Fruit fly (Drosophila melanogaster): ENCODE measurements around the gene CG13465.

CG13465 gene

DNA sequence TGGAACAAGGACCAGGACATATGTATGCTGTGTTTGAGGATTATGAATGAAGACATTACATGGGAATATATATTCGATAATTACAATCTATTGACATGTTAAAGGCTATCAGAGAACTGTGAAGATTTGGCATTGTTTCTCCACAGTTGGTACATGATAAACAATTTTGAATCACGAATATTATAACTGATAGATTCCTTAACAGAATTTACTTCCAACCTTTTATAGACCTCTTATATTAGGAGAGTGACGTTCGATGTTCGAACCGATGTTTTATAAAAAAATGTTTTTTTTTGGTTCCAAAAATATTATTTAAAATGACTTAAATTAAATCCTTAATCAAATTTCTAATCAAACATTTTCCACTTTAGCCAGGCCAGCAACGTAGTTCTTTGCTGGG, 40.6 kb downstream of the CG13465 start, which contains the start of gene DCX-EMAP:
Gene DCX-EMAP (plus strand): TSS at position 301 of the 400 bp plus-strand sequence.
- no peak for TF ChIP-seq CG11617 (GFP tag; optimal IDR thresholded peaks at IDR 0.05)
- no peak for TF ChIP-seq CG7045 (GFP tag; optimal IDR thresholded peaks at IDR 0.05)
- TF ChIP-seq Clk (GFP tag; optimal IDR thresholded peaks at IDR 0.05): no peak
- no peak for TF ChIP-seq cic (GFP tag; optimal IDR thresholded peaks at IDR 0.05)
- no peak for TF ChIP-seq CG5204 (GFP tag; optimal IDR thresholded peaks at IDR 0.05)
- TF ChIP-seq bab1 (GFP tag; optimal IDR thresholded peaks at IDR 0.05): no peak
- TF ChIP-seq CG14711 (tag; optimal IDR thresholded peaks at IDR 0.05): no peak
- TF ChIP-seq toe (GFP tag; optimal IDR thresholded peaks at IDR 0.05): no peak

DNA sequence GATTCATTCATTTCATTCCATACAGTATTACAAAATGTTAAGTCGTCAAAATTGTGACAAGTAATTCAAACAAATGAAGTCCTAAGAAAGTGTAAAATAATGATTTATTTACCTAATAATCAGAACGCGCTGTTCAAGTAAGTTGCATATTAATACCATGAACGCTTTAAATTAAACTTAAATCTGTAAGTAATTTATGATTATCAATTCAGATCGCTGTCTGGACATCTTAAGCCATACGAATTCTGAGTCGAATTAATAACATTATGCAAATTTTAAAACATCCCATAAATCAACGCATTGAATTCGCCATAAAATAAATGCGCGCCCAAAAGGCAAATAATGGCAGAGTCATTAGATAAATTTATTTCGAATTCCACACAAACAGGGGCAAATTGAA, 49.8 kb downstream of the CG13465 start, which contains the start of gene CG34245:
Gene CG34245 (minus strand): TSS at position 101 of the 400 bp plus-strand sequence.
- TF ChIP-seq ovo (GFP tag; optimal IDR thresholded peaks at IDR 0.05) (no peak), CG1620 (GFP tag; optimal IDR thresholded peaks at IDR 0.05) (no peak)

Data from whole organism, adult.